Fruit fly (Drosophila melanogaster) whole organism, pupa: Measurements from ENCODE around the gene Tat.
A peak's percentile ranks its signal among the peaks of the same experiment; 100 is the strongest.

Source experiments
- CG10348 ChIP-seq: fragments of 200-800 bp; sonication (Bioruptor generic); IDR thresholded peaks from 2 replicates; pipeline ENCODE4 v1.3.6; 2022; ENCODE audit warnings: missing biosample characterization, missing genetic modification characterization
- CG12605 ChIP-seq: fragments of 200-800 bp; sonication (Bioruptor generic); IDR thresholded peaks from 2 replicates; pipeline ENCODE4 v1.3.6; 2022; ENCODE audit warnings: missing biosample characterization, missing genetic modification characterization
- CG13204 ChIP-seq: fragments of 200-800 bp; sonication (Bioruptor generic); optimal IDR thresholded peaks from 2 replicates; lab custom pipeline; 2018; ENCODE audit warnings: missing biosample characterization, mild to moderate bottlenecking, missing genetic modification characterization, moderate library complexity
- CG14655 ChIP-seq: fragments of 200-800 bp; sonication (Bioruptor generic); optimal IDR thresholded peaks from 3 replicates; lab custom pipeline; 2017; ENCODE audit warnings: mild to moderate bottlenecking, missing biosample characterization, missing genetic modification reagents, missing genetic modification characterization
- CG15710 ChIP-seq: fragments of 200-800 bp; sonication (Bioruptor generic); optimal IDR thresholded peaks from 2 replicates; lab custom pipeline; 2018; ENCODE audit warnings: missing biosample characterization, mild to moderate bottlenecking, missing genetic modification characterization, moderate library complexity
- CG17806 ChIP-seq: fragments of 200-800 bp; sonication (Bioruptor generic); optimal IDR thresholded peaks from 2 replicates; lab custom pipeline; 2018; ENCODE audit warnings: missing biosample characterization, mild to moderate bottlenecking, missing genetic modification characterization, moderate library complexity
- CG32121 ChIP-seq: fragments of 200-800 bp; sonication (Bioruptor generic); IDR thresholded peaks from 2 replicates; pipeline ENCODE4 v1.3.6; 2022; ENCODE audit warnings: missing biosample characterization, missing genetic modification characterization
- CG34367 ChIP-seq: fragments of 200-800 bp; sonication (Bioruptor generic); optimal IDR thresholded peaks from 2 replicates; lab custom pipeline; 2018; ENCODE audit warnings: missing biosample characterization, mild to moderate bottlenecking, missing genetic modification characterization
- CG4496 ChIP-seq: fragments of 200-800 bp; sonication (Bioruptor generic); IDR thresholded peaks from 3 replicates; pipeline ENCODE4 v1.3.6; 2022; ENCODE audit warnings: missing biosample characterization, missing genetic modification characterization
- CG8159 ChIP-seq: fragments of 200-800 bp; sonication (Bioruptor generic); optimal IDR thresholded peaks from 3 replicates; lab custom pipeline; 2018; ENCODE audit warnings: missing biosample characterization, mild to moderate bottlenecking, missing genetic modification characterization, moderate library complexity
- CG8301 ChIP-seq: fragments of 200-800 bp; sonication (Bioruptor generic); optimal IDR thresholded peaks from 2 replicates; lab custom pipeline; 2018; ENCODE audit warnings: missing biosample characterization, mild to moderate bottlenecking, missing genetic modification characterization
- CG9948 ChIP-seq: fragments of 200-800 bp; sonication (Bioruptor generic); optimal IDR thresholded peaks from 2 replicates; lab custom pipeline; 2018; ENCODE audit warnings: missing biosample characterization, mild to moderate bottlenecking, missing genetic modification characterization, moderate library complexity
- D1 ChIP-seq: fragments of 200-800 bp; sonication (Bioruptor generic); optimal IDR thresholded peaks from 2 replicates; lab custom pipeline; 2018; ENCODE audit warnings: missing biosample characterization, mild to moderate bottlenecking, missing genetic modification characterization, moderate library complexity
- EcR ChIP-seq: fragments of 200-800 bp; sonication (Bioruptor generic); optimal IDR thresholded peaks from 3 replicates; lab custom pipeline; 2019; ENCODE audit warnings: missing biosample characterization, missing genetic modification characterization, mild to moderate bottlenecking, moderate library complexity, missing genetic modification reagents
- Ets98B ChIP-seq: fragments of 200-800 bp; sonication (Bioruptor generic); IDR thresholded peaks from 2 replicates; pipeline ENCODE4 v1.3.6; 2022; ENCODE audit warnings: missing biosample characterization, missing genetic modification characterization
- Pif1A ChIP-seq: fragments of 200-800 bp; sonication (Bioruptor generic); optimal IDR thresholded peaks from 3 replicates; lab custom pipeline; 2016; ENCODE audit warnings: missing biosample characterization, missing genetic modification characterization
- Pif1B ChIP-seq: fragments of 200-800 bp; sonication (Bioruptor generic); optimal IDR thresholded peaks from 3 replicates; lab custom pipeline; 2016; ENCODE audit warnings: missing biosample characterization, missing genetic modification characterization
- Snoo ChIP-seq: fragments of 200-800 bp; sonication (Bioruptor generic); optimal IDR thresholded peaks from 3 replicates; lab custom pipeline; 2017; ENCODE audit warnings: missing biosample characterization, mild to moderate bottlenecking, missing genetic modification characterization, inconsistent platforms
- fd96Ca ChIP-seq: fragments of 200-800 bp; sonication (Bioruptor generic); IDR thresholded peaks from 3 replicates; pipeline ENCODE4 v1.3.6; 2022; ENCODE audit warnings: missing biosample characterization, missing genetic modification characterization
- gl ChIP-seq: fragments of 200-800 bp; sonication (Bioruptor generic); optimal IDR thresholded peaks from 2 replicates; lab custom pipeline; 2018; ENCODE audit warnings: missing biosample characterization, mild to moderate bottlenecking, missing genetic modification characterization
- rn ChIP-seq: fragments of 200-800 bp; sonication (Bioruptor generic); IDR thresholded peaks from 2 replicates; pipeline ENCODE4 v1.3.6; 2022; ENCODE audit warnings: missing biosample characterization, missing genetic modification characterization

Tat gene

DNA sequence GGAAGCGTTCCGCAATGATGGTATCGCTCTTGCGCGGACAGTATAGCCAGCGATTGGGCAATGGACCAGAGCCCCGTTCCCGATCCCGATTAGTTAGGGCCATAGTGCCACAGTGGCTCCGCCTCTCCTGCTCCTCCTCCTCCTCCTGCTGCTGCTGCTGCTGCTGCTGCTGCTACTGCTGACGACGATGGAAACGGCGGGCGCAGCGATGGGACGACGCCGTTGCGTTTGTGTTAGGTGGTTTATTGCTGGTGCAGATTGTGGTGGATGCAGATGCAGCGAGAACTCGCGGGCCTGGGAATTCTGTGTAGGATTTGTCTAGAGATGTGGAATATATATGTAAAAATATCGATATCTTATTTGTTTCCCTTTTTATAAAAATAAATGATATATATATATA is 18.5 kb upstream of the Tat start, which contains the start of gene mRNA-cap:
Gene mRNA-cap, minus strand, starts transcription at position 344 of the 400 bp plus-strand sequence.
- no peak for TF ChIP-seq CG8159 (tag; lab: Kevin White, UChicago)
- no peak for TF ChIP-seq D1 (tag; lab: Kevin White, UChicago)
- TF ChIP-seq rn (GFP tag; lab: Robert Waterston, UW), result no peak
- no peak for TF ChIP-seq Pif1B (GFP tag; lab: Kevin White, UChicago)
- no peak for TF ChIP-seq Ets98B (GFP tag; lab: Robert Waterston, UW)
- TF ChIP-seq EcR (GFP tag; lab: Kevin White, UChicago), result no peak
- TF ChIP-seq Snoo (tag; lab: Kevin White, UChicago), result no peak
- no peak for TF ChIP-seq CG13204 (GFP tag; lab: Kevin White, UChicago)
- TF ChIP-seq CG17806 (tag; lab: Kevin White, UChicago), result no peak
- no peak for TF ChIP-seq CG14655 (GFP tag; lab: Kevin White, UChicago)
- no peak for TF ChIP-seq CG15710 (tag; lab: Kevin White, UChicago)
- no peak for TF ChIP-seq CG12605 (GFP tag; lab: Robert Waterston, UW)
- no peak for TF ChIP-seq CG8301 (tag; lab: Kevin White, UChicago)
- no peak for TF ChIP-seq CG32121 (GFP tag; lab: Robert Waterston, UW)
- TF ChIP-seq CG34367 (tag; lab: Kevin White, UChicago), result no peak

DNA sequence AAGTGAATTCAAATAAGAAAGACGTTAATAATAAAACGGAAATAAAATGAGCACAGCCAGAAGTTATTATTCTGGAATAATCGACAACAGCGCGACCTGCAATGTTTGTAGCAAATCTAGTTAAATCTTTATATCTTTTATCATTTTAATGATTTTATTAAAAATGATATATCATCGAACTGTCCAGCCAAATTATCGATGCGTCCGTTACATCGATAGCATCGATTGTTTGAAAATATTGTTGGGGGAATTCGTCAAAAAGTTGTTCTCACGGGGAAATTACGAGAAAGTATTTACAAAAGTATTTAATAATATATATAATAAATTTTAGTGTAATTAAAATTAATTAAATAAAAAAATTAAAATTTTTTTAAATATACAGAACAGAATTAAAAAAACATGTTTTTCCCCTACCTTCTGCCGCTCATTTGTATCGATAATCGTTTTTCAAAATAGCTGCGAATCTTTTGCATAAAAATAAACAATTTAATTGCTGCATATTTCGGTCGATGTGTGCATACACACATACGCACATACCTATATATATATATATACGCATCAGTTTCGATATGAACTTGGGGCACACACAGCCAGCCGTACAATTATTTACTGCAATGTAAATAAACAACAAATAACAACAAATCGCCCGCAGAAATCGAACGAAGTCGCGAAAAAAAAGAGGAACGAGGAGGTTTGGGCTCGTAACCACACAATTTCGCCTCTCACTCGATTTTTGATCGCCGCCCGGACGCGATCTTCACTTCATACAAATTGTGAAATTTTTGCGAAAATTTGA is 17.9 kb upstream of the Tat start, which contains the start of gene CG32599:
Gene CG32599, plus strand, starts transcription at position 746 of the 796 bp plus-strand sequence.
- TF ChIP-seq Ets98B (GFP tag; lab: Robert Waterston, UW) (peak; percentile 24), CG10348 (GFP tag; lab: Robert Waterston, UW) (no peak), fd96Ca (no peak), CG34367 (tag; lab: Kevin White, UChicago) (no peak), CG9948 (peak; percentile 10), CG14655 (GFP tag; lab: Kevin White, UChicago) (no peak), CG4496 (0 out of 3 replicates have a peak, but pooled peaks have one; percentile 17), CG32121 (GFP tag; lab: Robert Waterston, UW) (no peak), CG15710 (tag; lab: Kevin White, UChicago) (peak; percentile 25), Pif1A (no peak), Snoo (tag; lab: Kevin White, UChicago) (no peak)
- TF ChIP-seq, all 21 proteins: peak for 4

DNA sequence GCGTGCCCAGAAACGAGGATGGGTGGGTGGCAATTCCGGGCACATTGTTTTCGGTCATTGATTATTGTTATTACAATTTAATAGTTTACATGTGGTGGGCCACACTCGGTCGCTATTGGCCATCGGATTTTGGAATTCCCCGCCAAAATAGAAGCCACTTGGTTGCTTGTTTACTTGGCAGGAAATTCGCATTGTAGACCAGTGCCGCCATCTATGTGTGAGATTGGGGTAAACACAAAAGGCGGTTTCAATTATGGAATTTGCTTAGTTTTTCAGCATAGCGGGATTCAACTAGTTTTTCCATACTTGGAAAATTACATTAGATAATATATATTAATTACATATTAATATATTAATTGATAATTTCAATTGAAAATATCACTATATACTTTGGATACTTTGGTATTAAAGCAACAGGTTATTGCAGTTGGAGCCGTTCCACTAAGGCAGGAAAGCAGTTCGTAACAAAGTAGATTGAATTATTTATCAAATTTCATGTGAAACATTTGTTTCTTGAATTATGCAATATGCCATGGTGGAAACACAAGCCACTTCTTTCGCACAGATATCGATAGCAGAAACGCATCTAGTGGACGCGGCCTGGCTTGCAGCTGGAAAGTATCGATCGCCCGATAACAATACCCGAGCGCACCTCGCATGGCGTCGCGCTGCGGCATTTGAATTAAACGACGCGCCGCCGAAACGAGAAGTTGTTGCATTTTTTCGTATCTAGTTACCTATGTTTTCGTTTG is 13.8 kb upstream of the Tat start, which contains the start of gene mud:
Gene mud, plus strand, starts transcription at position 698 of the 752 bp plus-strand sequence.
- TF ChIP-seq CG10348 (GFP tag; lab: Robert Waterston, UW) (no peak), CG14655 (GFP tag; lab: Kevin White, UChicago) (no peak), gl (tag; lab: Kevin White, UChicago) (no peak), CG17806 (tag; lab: Kevin White, UChicago) (peak; percentile 8), CG8159 (tag; lab: Kevin White, UChicago) (no peak), D1 (tag; lab: Kevin White, UChicago) (peak; percentile 21), EcR (GFP tag; lab: Kevin White, UChicago) (no peak), Pif1A (no peak), fd96Ca (peak; percentile 31; the same call in 1 of the 3 replicates), CG9948 (no peak), CG12605 (GFP tag; lab: Robert Waterston, UW) (no peak), CG32121 (GFP tag; lab: Robert Waterston, UW) (no peak), CG34367 (tag; lab: Kevin White, UChicago) (no peak)

DNA sequence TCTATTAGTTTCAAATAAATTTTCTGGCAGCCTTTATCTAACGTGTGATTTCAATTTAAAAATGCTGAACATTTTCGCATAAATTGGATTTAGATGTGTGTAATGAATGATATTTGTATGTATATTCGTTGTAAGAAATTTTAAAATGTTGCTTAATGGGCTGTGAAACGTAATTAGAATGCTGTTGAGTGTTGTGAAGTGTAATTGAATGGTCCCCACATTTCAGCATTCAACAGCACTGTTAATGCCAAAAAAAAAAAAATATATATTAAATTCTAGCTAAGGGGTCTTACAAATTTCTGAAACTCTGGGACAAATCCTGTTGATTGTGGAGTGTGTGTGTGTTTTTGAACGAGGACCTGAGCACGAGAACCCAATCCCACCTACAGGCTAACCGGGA is 4.1 kb downstream of the Tat start:
- TF ChIP-seq CG12605 (GFP tag; lab: Robert Waterston, UW), result no peak
- TF ChIP-seq CG13204 (GFP tag; lab: Kevin White, UChicago), result no peak
- TF ChIP-seq CG8301 (tag; lab: Kevin White, UChicago), result no peak
- TF ChIP-seq EcR (GFP tag; lab: Kevin White, UChicago), result no peak
- no peak for TF ChIP-seq CG8159 (tag; lab: Kevin White, UChicago)
- no peak for TF ChIP-seq D1 (tag; lab: Kevin White, UChicago)
- no peak for TF ChIP-seq CG34367 (tag; lab: Kevin White, UChicago)
- TF ChIP-seq CG32121 (GFP tag; lab: Robert Waterston, UW), result no peak
- TF ChIP-seq Ets98B (GFP tag; lab: Robert Waterston, UW), result no peak
- TF ChIP-seq Pif1A, result no peak
- TF ChIP-seq CG4496, result no peak
- no peak for TF ChIP-seq CG10348 (GFP tag; lab: Robert Waterston, UW)
- TF ChIP-seq Pif1B (GFP tag; lab: Kevin White, UChicago), result no peak
- no peak for TF ChIP-seq CG9948
- no peak for TF ChIP-seq CG17806 (tag; lab: Kevin White, UChicago)
- no peak for TF ChIP-seq Snoo (tag; lab: Kevin White, UChicago)
- no peak for TF ChIP-seq rn (GFP tag; lab: Robert Waterston, UW)
- TF ChIP-seq CG14655 (GFP tag; lab: Kevin White, UChicago), result no peak

DNA sequence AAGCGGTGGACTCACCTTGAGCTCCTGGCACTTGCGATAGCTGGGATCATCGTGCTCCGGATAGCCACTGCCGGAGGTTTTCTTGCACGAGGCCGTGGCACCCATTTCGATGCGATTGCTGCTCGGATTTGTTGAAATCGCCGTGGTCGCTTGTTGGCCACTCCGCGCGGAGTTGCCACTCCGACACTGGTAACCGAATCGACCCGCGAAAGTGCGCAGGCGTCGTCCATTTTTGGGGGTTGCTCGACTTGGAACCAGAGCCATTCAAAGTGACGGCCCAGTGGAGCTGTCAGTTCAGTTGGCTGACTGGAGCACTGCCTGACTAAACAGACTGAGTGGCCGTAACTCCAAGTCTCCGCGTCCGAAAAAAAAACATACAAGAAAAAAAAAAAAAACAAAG is 5.1 kb downstream of the Tat start, which contains the start of the genes CG13404 and na:
Gene CG13404, minus strand, starts transcription at position 176 of the 400 bp plus-strand sequence.
Gene na, plus strand, starts transcription at position 293 of the 400 bp plus-strand sequence.
- TF ChIP-seq Snoo (tag; lab: Kevin White, UChicago) (no peak), CG34367 (tag; lab: Kevin White, UChicago) (no peak), Pif1B (GFP tag; lab: Kevin White, UChicago) (no peak), CG8301 (tag; lab: Kevin White, UChicago) (no peak), CG4496 (no peak), EcR (GFP tag; lab: Kevin White, UChicago) (no peak), CG14655 (GFP tag; lab: Kevin White, UChicago) (no peak), CG10348 (GFP tag; lab: Robert Waterston, UW) (no peak), gl (tag; lab: Kevin White, UChicago) (no peak), CG13204 (GFP tag; lab: Kevin White, UChicago) (no peak), CG17806 (tag; lab: Kevin White, UChicago) (no peak), CG32121 (GFP tag; lab: Robert Waterston, UW) (no peak), CG15710 (tag; lab: Kevin White, UChicago) (no peak), CG8159 (tag; lab: Kevin White, UChicago) (no peak), CG12605 (GFP tag; lab: Robert Waterston, UW) (no peak), rn (GFP tag; lab: Robert Waterston, UW) (no peak), Ets98B (GFP tag; lab: Robert Waterston, UW) (no peak), Pif1A (no peak), D1 (tag; lab: Kevin White, UChicago) (no peak)
